Worm (Caenorhabditis elegans): ENCODE measurements around the gene Y41G9A.10.

- TF ChIP-seq dao-5 (tag; optimal IDR thresholded peaks at IDR 0.05) (no peak), him-1 (tag; optimal IDR thresholded peaks at IDR 0.05) (no peak), W03F9.2 (tag; optimal IDR thresholded peaks at IDR 0.05) (no peak)
These were observed 21.9 kb downstream of the Y41G9A.10 start for ce11 chrX:2924438-2924837.

All from whole organism, L4/young adult.